Worm (Caenorhabditis elegans) whole organism, midembryonic: ENCODE results near the gene tsen-34.
"Not testable (repeated sequence)": the region's sequence is repeated elsewhere in the genome, so short reads cannot be mapped to it uniquely, and the experiment has no call there.

Source experiments
- cog-1 ChIP-seq: sonication (generic microtip); optimal IDR thresholded peaks from 2 replicates; lab custom pipeline; 2016; ENCODE audit warnings: missing genetic modification characterization, missing compliant biosample characterization
- flt-1 ChIP-seq: fragments of 200-800 bp; sonication (Bioruptor generic); IDR thresholded peaks from 2 replicates; pipeline ENCODE4 v1.3.6; 2022; ENCODE audit warnings: missing genetic modification characterization, missing compliant biosample characterization
- ref-1 ChIP-seq: fragments of 200-800 bp; sonication (Bioruptor generic); conservative IDR thresholded peaks from 2 replicates; pipeline ENCODE4 v1.3.6; 2022; ENCODE audit warnings: missing genetic modification reagents, missing genetic modification characterization, missing compliant biosample characterization
- tab-1 ChIP-seq: fragments of 200-800 bp; sonication (Bioruptor generic); IDR thresholded peaks from 2 replicates; pipeline ENCODE4 v1.3.6; 2022; ENCODE audit warnings: missing genetic modification characterization, missing compliant biosample characterization
- ztf-23 ChIP-seq: fragments of 200-800 bp; sonication (Bioruptor generic); IDR thresholded peaks from 2 replicates; pipeline ENCODE4 v1.3.6; 2022; ENCODE audit warnings: missing genetic modification reagents, missing genetic modification characterization, missing compliant biosample characterization
- ztf-29 ChIP-seq: fragments of 200-800 bp; sonication (Bioruptor generic); IDR thresholded peaks from 2 replicates; pipeline ENCODE4 v1.3.6; 2022; ENCODE audit warnings: missing genetic modification reagents, missing genetic modification characterization, missing compliant biosample characterization

- TF ChIP-seq flt-1 (GFP tag; lab: Robert Waterston, UW); ref-1 (GFP tag; lab: Robert Waterston, UW); ztf-23 (GFP tag; lab: Robert Waterston, UW); ztf-29 (GFP tag; lab: Robert Waterston, UW); tab-1; cog-1 (tag; lab: Kevin White, UChicago): not testable (repeated sequence)
Measured at ce11 chrIV:4196729-4197128, 18.5 kb downstream of the tsen-34 start, which contains the start of gene K06B9.6.
